Worm (Caenorhabditis elegans): ENCODE results near the gene srh-80.

DNA sequence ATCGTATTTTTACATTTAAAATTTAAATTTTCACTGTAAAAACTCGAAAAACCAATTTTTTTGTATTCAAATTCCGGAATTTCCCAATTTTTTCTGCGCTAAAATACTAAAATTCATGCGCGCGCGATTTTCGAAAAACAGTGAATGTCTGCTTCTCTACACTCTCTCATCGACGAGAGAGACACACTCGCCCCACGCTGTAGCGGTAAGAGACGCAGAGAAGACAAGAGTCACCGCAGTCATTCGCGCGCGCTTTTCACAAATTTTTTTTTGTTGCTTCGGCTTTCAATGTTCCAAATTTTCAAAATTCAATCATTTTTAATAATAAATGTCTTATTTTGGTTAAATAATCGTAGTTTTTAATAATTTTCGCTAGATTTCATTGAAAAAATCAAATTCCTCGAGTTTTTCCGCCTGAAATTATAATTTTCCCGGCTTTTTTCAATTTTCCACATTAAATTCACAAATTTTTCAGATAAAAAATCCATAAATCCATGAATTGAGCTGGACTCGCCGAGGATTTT is 34.0 kb upstream of the srh-80 start, which contains the start of gene arid-1:
- TF ChIP-seq ama-1 (optimal IDR thresholded peaks at IDR 0.05) (no peak), tbx-11 (GFP tag; IDR thresholded peaks at IDR 0.05) (no peak), flt-1 (GFP tag; IDR thresholded peaks at IDR 0.05) (no peak), F13C5.2 (tag; optimal IDR thresholded peaks at IDR 0.05) (peak; percentile 17), hnd-1 (tag; optimal IDR thresholded peaks at IDR 0.05) (no peak), sea-1 (GFP tag; conservative IDR thresholded peaks at IDR 0.05) (no peak), B0310.2 (tag; optimal IDR thresholded peaks at IDR 0.05) (no peak), hmg-4 (GFP tag; optimal IDR thresholded peaks at IDR 0.05) (no peak), ets-7 (tag; optimal IDR thresholded peaks at IDR 0.05) (no peak), ceh-36 (tag; optimal IDR thresholded peaks at IDR 0.05) (no peak)
